Worm (Caenorhabditis elegans): ENCODE results near the gene str-185.

str-185 gene

DNA sequence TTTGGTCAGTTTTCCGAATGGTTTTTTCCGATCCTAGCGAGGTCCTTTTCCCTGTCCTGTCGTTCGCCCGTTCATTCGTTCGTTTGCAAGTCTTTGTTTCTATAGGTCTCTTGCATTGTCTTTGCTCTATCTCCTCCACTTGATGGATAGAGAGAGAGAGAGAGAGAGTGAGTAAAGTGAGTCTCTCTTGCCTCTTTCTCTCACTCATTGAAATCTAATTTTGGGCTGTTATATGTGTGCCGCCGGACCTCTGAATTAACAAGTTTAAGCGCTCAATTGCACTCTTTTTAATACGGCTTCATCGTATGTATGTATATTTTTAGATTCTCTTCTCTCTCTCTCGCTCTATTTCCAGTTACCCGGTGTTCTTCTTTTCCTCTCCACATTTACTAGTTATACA, 25.9 kb downstream of the str-185 start:
- TF ChIP-seq rcor-1 (GFP tag; IDR thresholded peaks at IDR 0.05) (no peak), mcd-1 (GFP tag; IDR thresholded peaks at IDR 0.05) (0 out of 2 replicates have a peak, but pooled peaks have one; percentile 24), zfh-2 (GFP tag; conservative IDR thresholded peaks at IDR 0.05) (0 out of 2 replicates have a peak, but pooled peaks have one; percentile 10), C06A6.2 (GFP tag; conservative IDR thresholded peaks at IDR 0.05) (no peak), Y67H2A.10 (GFP tag; conservative IDR thresholded peaks at IDR 0.05) (no peak)

- peak; percentile 21 for TF ChIP-seq lin-40 (tag; optimal IDR thresholded peaks at IDR 0.05)
- TF ChIP-seq K11D2.4 (GFP tag; IDR thresholded peaks at IDR 0.05) = no peak
- TF ChIP-seq ztf-26 (tag; optimal IDR thresholded peaks at IDR 0.05) = peak; percentile 17
- peak; percentile 1 for TF ChIP-seq somi-1 (GFP tag; optimal IDR thresholded peaks at IDR 0.05)
Observed at ce11 chrIV:4402413-4402812, 27.4 kb downstream of the str-185 start.

DNA sequence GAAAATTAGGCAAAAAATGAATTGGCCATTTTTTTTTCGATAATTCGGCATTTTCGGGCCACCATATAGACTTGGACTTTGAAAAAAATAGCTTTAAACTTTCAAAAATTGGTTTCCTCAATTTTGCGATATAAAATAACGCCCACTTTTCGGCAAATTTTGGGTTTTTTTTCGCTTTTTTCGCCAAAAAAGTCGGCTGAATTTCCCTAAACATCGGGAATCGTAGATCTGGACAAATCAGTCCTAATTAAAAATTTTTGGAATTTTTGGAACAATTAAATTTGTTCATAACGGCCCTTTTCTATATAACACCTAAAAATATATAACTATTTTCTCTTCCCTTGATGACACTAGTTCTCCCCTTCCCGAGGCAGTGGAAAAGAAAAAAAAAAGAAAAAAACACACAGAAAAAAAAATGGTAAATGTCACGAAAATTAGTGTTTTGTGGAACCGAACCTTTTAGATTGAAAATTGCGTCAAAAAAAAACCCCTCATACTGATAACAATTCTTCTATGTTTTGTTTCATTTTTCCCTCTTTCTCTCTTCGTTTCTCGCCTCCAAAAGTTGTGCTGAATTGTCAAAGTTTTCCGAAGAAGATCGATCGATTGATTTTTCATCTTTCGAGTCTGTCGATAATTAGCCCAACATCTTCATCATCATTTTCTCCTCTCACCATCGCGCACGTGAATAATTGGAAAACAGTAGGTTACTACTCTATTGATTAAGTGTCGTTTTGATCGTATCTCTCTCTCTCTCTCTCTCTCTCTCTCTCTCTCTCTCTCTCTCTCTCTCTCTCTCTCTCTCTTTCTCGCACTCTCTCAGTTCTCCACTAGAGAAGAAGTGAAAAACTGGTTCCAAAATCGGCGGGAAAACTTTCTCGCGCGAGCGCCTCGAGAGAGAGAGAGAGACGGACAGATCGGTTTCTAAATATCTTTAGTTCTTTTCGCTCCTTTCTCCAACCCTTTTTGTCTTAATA, 29.2 kb downstream of the str-185 start, which contains the start of gene Y24D9A.6:
Gene Y24D9A.6, minus strand, starts transcription at position 51 of the 977 bp plus-strand sequence.
- TF ChIP-seq hsf-1 (GFP tag; IDR thresholded peaks at IDR 0.05) (no peak), bed-1 (GFP tag; IDR thresholded peaks at IDR 0.05) (no peak), C17E4.6 (GFP tag; IDR thresholded peaks at IDR 0.05) (no peak), sea-2 (GFP tag; IDR thresholded peaks at IDR 0.05) (no peak), Y95B8A.8 (GFP tag; IDR thresholded peaks at IDR 0.05) (no peak), tbp1 (GFP tag; optimal IDR thresholded peaks at IDR 0.05) (no peak), rec-8 (tag; optimal IDR thresholded peaks at IDR 0.05) (no peak), mes-4 (tag; optimal IDR thresholded peaks at IDR 0.05) (no peak), cebp-1 (GFP tag; IDR thresholded peaks at IDR 0.05) (no peak), cebp-1 (tag; optimal IDR thresholded peaks at IDR 0.05) (peak; percentile 43), dox-1 (GFP tag; IDR thresholded peaks at IDR 0.05) (no peak), B0261.1 (tag; optimal IDR thresholded peaks at IDR 0.05) (no peak), let-607 (tag; optimal IDR thresholded peaks at IDR 0.05) (no peak), madf-10 (tag; optimal IDR thresholded peaks at IDR 0.05) (no peak), pha-4 (tag; optimal IDR thresholded peaks at IDR 0.05) (no peak), T07F8.4 (tag; optimal IDR thresholded peaks at IDR 0.05) (no peak), F57C9.4 (tag; optimal IDR thresholded peaks at IDR 0.05) (no peak), F33H1.4 (GFP tag; IDR thresholded peaks at IDR 0.05) (no peak), aptf-2 (GFP tag; conservative IDR thresholded peaks at IDR 0.05) (no peak), ztf-28 (GFP tag; IDR thresholded peaks at IDR 0.05) (no peak), B0019.2 (GFP tag; conservative IDR thresholded peaks at IDR 0.05) (no peak), zim-3 (tag; optimal IDR thresholded peaks at IDR 0.05) (no peak), Y67H2A.10 (GFP tag; conservative IDR thresholded peaks at IDR 0.05) (no peak), sdz-38 (tag; optimal IDR thresholded peaks at IDR 0.05) (no peak), hrde-1 (tag; optimal IDR thresholded peaks at IDR 0.05; ENCODE audit: borderline replicate concordance) (no peak), die-1 (tag; optimal IDR thresholded peaks at IDR 0.05) (no peak), nfya-2 (GFP tag; IDR thresholded peaks at IDR 0.05) (no peak), ZK185.1 (tag; optimal IDR thresholded peaks at IDR 0.05; ENCODE audit: poor library complexity, severe bottlenecking) (no peak), ztf-6 (GFP tag; IDR thresholded peaks at IDR 0.05) (no peak), sptf-2 (GFP tag; optimal IDR thresholded peaks at IDR 0.05) (no peak), Y53G8AR.9 (GFP tag; conservative IDR thresholded peaks at IDR 0.05) (0 out of 2 replicates have a peak, but pooled peaks have one; percentile 31), K12H6.12 (tag; optimal IDR thresholded peaks at IDR 0.05) (no peak), F37B4.10 (GFP tag; IDR thresholded peaks at IDR 0.05) (no peak), F10E7.11 (tag; optimal IDR thresholded peaks at IDR 0.05) (no peak), gei-17 (GFP tag; optimal IDR thresholded peaks at IDR 0.05) (no peak), K11D2.4 (GFP tag; IDR thresholded peaks at IDR 0.05) (no peak)
